Worm (Caenorhabditis elegans) whole organism, L2 larva: ENCODE measurements around the gene asg-2.

Experiments
- R02D3.7 ChIP-seq: fragments of 150-350 bp; optimal IDR thresholded peaks from 2 replicates; lab custom pipeline; 2014; ENCODE audit warnings: missing biosample characterization, missing genetic modification characterization
- ama-1 ChIP-seq: fragments of 150-350 bp; optimal IDR thresholded peaks from 2 replicates; lab custom pipeline; 2018; ENCODE audit warnings: inconsistent platforms
- ceh-16 ChIP-seq: fragments of 150-350 bp; optimal IDR thresholded peaks from 2 replicates; lab custom pipeline; 2014; ENCODE audit warnings: missing biosample characterization, missing genetic modification characterization
- ceh-82 ChIP-seq: fragments of 150-350 bp; optimal IDR thresholded peaks from 2 replicates; lab custom pipeline; 2014; ENCODE audit warnings: missing biosample characterization, missing genetic modification characterization
- egl-27 ChIP-seq: sonication (generic microtip); optimal IDR thresholded peaks from 3 replicates; lab custom pipeline; 2017; ENCODE audit warnings: missing biosample characterization, missing genetic modification reagents, missing genetic modification characterization
- elt-1 ChIP-seq: fragments of 150-350 bp; optimal IDR thresholded peaks from 2 replicates; lab custom pipeline; 2014; ENCODE audit warnings: missing biosample characterization, missing genetic modification characterization
- fos-1 ChIP-seq: fragments of 150-350 bp; optimal IDR thresholded peaks from 2 replicates; lab custom pipeline; 2014; ENCODE audit warnings: missing biosample characterization, missing genetic modification characterization
- lin-11 ChIP-seq: fragments of 150-350 bp; sonication (generic microtip); optimal IDR thresholded peaks from 2 replicates; lab custom pipeline; 2014; ENCODE audit warnings: missing biosample characterization, missing genetic modification characterization, inconsistent platforms, mixed read lengths
- mdl-1 ChIP-seq, 2 experiments: fragments of 150-350 bp in 1 of 2; sonication (generic microtip) in 1 of 2; optimal IDR thresholded peaks; 2 replicates each; lab custom pipeline; 2017; ENCODE audit warnings: missing biosample characterization in 2 of 2, missing genetic modification characterization in 2 of 2
- nhr-12 ChIP-seq: fragments of 150-350 bp; optimal IDR thresholded peaks from 2 replicates; lab custom pipeline; 2014; ENCODE audit warnings: missing biosample characterization, missing genetic modification characterization
- nhr-25 ChIP-seq: fragments of 150-350 bp; sonication (generic microtip); optimal IDR thresholded peaks from 3 replicates; lab custom pipeline; 2014; ENCODE audit warnings: missing biosample characterization, missing genetic modification characterization
- sma-3 ChIP-seq: sonication (generic microtip); optimal IDR thresholded peaks from 2 replicates; lab custom pipeline; 2016; ENCODE audit warnings: missing genetic modification reagents, missing genetic modification characterization, missing compliant biosample characterization
- ztf-11 ChIP-seq: sonication (generic microtip); optimal IDR thresholded peaks from 2 replicates; lab custom pipeline; 2017; ENCODE audit warnings: missing biosample characterization, missing genetic modification characterization

ce11 chrX:6825840-6826239 lies 15.2 kb upstream of the asg-2 start, which contains the start of gene F41B4.1:
- no peak for TF ChIP-seq elt-1 (tag; lab: Kevin White, UChicago)
- no peak for TF ChIP-seq ceh-16
- no peak for TF ChIP-seq nhr-12 (tag; lab: Kevin White, UChicago)
- TF ChIP-seq egl-27 (tag; lab: Kevin White, UChicago) = no peak
- TF ChIP-seq ztf-11 (tag; lab: Kevin White, UChicago) = no peak
- no peak for TF ChIP-seq nhr-25 (tag; lab: Kevin White, UChicago)
- TF ChIP-seq mdl-1 (tag; optimal IDR thresholded peaks at IDR 0.05; lab: Kevin White, UChicago) = no peak
- no peak for TF ChIP-seq fos-1 (tag; lab: Kevin White, UChicago)
- no peak for TF ChIP-seq ama-1
- no peak for TF ChIP-seq sma-3 (GFP tag; lab: Kevin White, UChicago)
- TF ChIP-seq lin-11 (tag; lab: Kevin White, UChicago) = no peak
- no peak for TF ChIP-seq R02D3.7 (tag; lab: Kevin White, UChicago)
- no peak for TF ChIP-seq ceh-82 (tag; lab: Kevin White, UChicago)
